Worm (Caenorhabditis elegans): Measurements from ENCODE around the gene spe-17.

DNA sequence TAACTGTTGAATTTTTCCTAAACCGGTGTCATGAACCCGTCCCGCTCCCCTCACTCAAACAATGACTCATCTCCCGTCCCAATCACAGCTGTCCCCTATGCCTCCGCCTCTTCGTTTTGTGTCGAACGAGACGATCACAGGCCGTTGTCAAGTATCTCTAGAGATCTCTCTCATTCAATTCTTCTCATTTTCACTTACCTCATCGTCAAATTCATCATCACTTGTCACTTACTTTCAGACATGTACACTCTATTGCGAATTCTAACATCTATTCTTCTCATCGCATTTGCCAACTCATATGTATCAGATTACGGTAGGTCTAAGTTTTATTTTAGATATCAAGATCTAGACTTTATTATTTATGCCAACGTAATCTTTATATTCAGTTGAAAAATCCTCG, 44.3 kb downstream of the spe-17 start, which contains the start of gene K08E4.3:
- no peak for TF ChIP-seq sox-4 (tag; optimal IDR thresholded peaks at IDR 0.05)
- TF ChIP-seq C38D4.7 (GFP tag; optimal IDR thresholded peaks at IDR 0.05) = no peak
- no peak for TF ChIP-seq ama-1 (optimal IDR thresholded peaks at IDR 0.05)
